Fruit fly (Drosophila melanogaster) S2 (cell line): ENCODE measurements around the gene CG32720.

Experiments
- CG8478 ChIP-seq: fragments of >200 bp; optimal IDR thresholded peaks from 2 replicates; lab custom pipeline; 2018
- CTCF ChIP-seq, 2 experiments: fragments of >200 bp; optimal IDR thresholded peaks; 2 replicates each; lab custom pipeline; 2018

- TF ChIP-seq CG8478 (lab: Kevin White, UChicago) = no peak
- no peak for TF ChIP-seq CTCF (optimal IDR thresholded peaks at IDR 0.05; lab: Kevin White, UChicago)
Observed at dm6 chrX:7556270-7556669, 19.5 kb upstream of the CG32720 start.
